Worm (Caenorhabditis elegans) whole organism, L3 larva: ENCODE results near the gene ptp-5.2.
A peak's percentile ranks its signal among the peaks of the same experiment; 100 is the strongest.

ENCODE experiments used
- R02D3.7 ChIP-seq: fragments of 150-350 bp; optimal IDR thresholded peaks from 2 replicates; lab custom pipeline; 2014; ENCODE audit warnings: missing biosample characterization, missing genetic modification characterization
- ZK546.5 ChIP-seq: sonication (generic microtip); optimal IDR thresholded peaks from 2 replicates; lab custom pipeline; 2017; ENCODE audit warnings: missing biosample characterization, missing genetic modification characterization
- aly-2 ChIP-seq: fragments of 150-350 bp; optimal IDR thresholded peaks from 2 replicates; lab custom pipeline; 2014; ENCODE audit warnings: missing biosample characterization, missing genetic modification characterization
- ama-1 ChIP-seq: fragments of 150-350 bp; optimal IDR thresholded peaks from 2 replicates; lab custom pipeline; 2018
- ceh-16 ChIP-seq: sonication (generic microtip); optimal IDR thresholded peaks from 2 replicates; lab custom pipeline; 2017; ENCODE audit warnings: missing biosample characterization, missing genetic modification characterization
- ceh-28 ChIP-seq: fragments of 150-350 bp; optimal IDR thresholded peaks from 2 replicates; lab custom pipeline; 2014; ENCODE audit warnings: missing biosample characterization, missing genetic modification reagents, missing genetic modification characterization
- ceh-82 ChIP-seq: fragments of 150-350 bp; optimal IDR thresholded peaks from 2 replicates; lab custom pipeline; 2014; ENCODE audit warnings: missing biosample characterization, missing genetic modification characterization
- ceh-9 ChIP-seq: sonication (generic microtip); optimal IDR thresholded peaks from 2 replicates; lab custom pipeline; 2018; ENCODE audit warnings: missing biosample characterization, missing genetic modification characterization
- daf-12 ChIP-seq: fragments of 150-350 bp; optimal IDR thresholded peaks from 2 replicates; lab custom pipeline; 2014; ENCODE audit warnings: missing biosample characterization, missing genetic modification reagents, missing genetic modification characterization
- egl-27 ChIP-seq: sonication (generic microtip); optimal IDR thresholded peaks from 4 replicates; lab custom pipeline; 2017; ENCODE audit warnings: missing biosample characterization, missing genetic modification reagents, missing genetic modification characterization
- egl-5 ChIP-seq: fragments of 150-350 bp; optimal IDR thresholded peaks from 2 replicates; lab custom pipeline; 2017; ENCODE audit warnings: missing biosample characterization, missing genetic modification reagents, missing genetic modification characterization, inconsistent platforms
- elt-1 ChIP-seq: fragments of 150-350 bp; optimal IDR thresholded peaks from 2 replicates; lab custom pipeline; 2014; ENCODE audit warnings: missing biosample characterization, missing genetic modification characterization
- elt-2 ChIP-seq: sonication (generic microtip); optimal IDR thresholded peaks from 2 replicates; lab custom pipeline; 2016; ENCODE audit warnings: missing genetic modification reagents, mild to moderate bottlenecking, missing genetic modification characterization, missing compliant biosample characterization
- elt-3 ChIP-seq, 3 experiments: fragments of 150-350 bp in 1 of 3; sonication (generic microtip) in 2 of 3; optimal IDR thresholded peaks; 2 replicates in 2 of 3; 4 replicates in 1 of 3; lab custom pipeline; 2014 to 2017; ENCODE audit warnings: missing biosample characterization in 3 of 3, missing genetic modification characterization in 3 of 3
- eor-1 ChIP-seq, 2 experiments: fragments of 150-350 bp; optimal IDR thresholded peaks; 2 replicates each; lab custom pipeline; 2014 to 2018; ENCODE audit warnings: missing biosample characterization in 2 of 2, missing genetic modification characterization in 2 of 2
- fkh-10 ChIP-seq: sonication (generic microtip); optimal IDR thresholded peaks from 2 replicates; lab custom pipeline; 2017; ENCODE audit warnings: missing biosample characterization, missing genetic modification reagents, missing genetic modification characterization
- fkh-2 ChIP-seq: fragments of 150-350 bp; optimal IDR thresholded peaks from 2 replicates; lab custom pipeline; 2014; ENCODE audit warnings: missing biosample characterization, missing genetic modification reagents, missing genetic modification characterization
- fos-1 ChIP-seq: fragments of 150-350 bp; optimal IDR thresholded peaks from 2 replicates; lab custom pipeline; 2014; ENCODE audit warnings: missing biosample characterization, missing genetic modification characterization
- hmg-11 ChIP-seq: sonication (generic microtip); optimal IDR thresholded peaks from 2 replicates; lab custom pipeline; 2016; ENCODE audit warnings: missing genetic modification characterization, missing compliant biosample characterization
- jun-1 ChIP-seq: fragments of 150-350 bp; optimal IDR thresholded peaks from 2 replicates; lab custom pipeline; 2014; ENCODE audit warnings: missing biosample characterization, missing genetic modification reagents, missing genetic modification characterization
- lin-15B ChIP-seq: fragments of 150-350 bp; optimal IDR thresholded peaks from 2 replicates; lab custom pipeline; 2014; ENCODE audit warnings: missing biosample characterization, missing genetic modification characterization
- lin-39 ChIP-seq: fragments of 150-350 bp; optimal IDR thresholded peaks from 2 replicates; lab custom pipeline; 2018; ENCODE audit warnings: missing biosample characterization, missing genetic modification reagents, missing genetic modification characterization
- lsy-12 ChIP-seq: sonication (generic microtip); optimal IDR thresholded peaks from 2 replicates; lab custom pipeline; 2016; ENCODE audit warnings: mild to moderate bottlenecking, missing genetic modification characterization, missing compliant biosample characterization
- mdl-1 ChIP-seq: fragments of 150-350 bp; optimal IDR thresholded peaks from 2 replicates; lab custom pipeline; 2014; ENCODE audit warnings: missing biosample characterization, missing genetic modification characterization
- mml-1 ChIP-seq: fragments of 150-350 bp; sonication (generic microtip); optimal IDR thresholded peaks from 3 replicates; lab custom pipeline; 2014; ENCODE audit warnings: missing biosample characterization, missing genetic modification characterization
- nfya-1 ChIP-seq: sonication (generic microtip); optimal IDR thresholded peaks from 2 replicates; lab custom pipeline; 2017; ENCODE audit warnings: missing genetic modification characterization, mild to moderate bottlenecking, missing compliant biosample characterization, antibody characterized with exemption, moderate library complexity; ENCODE audit not compliant: insufficient read depth
- nhr-11 ChIP-seq: fragments of 150-350 bp; optimal IDR thresholded peaks from 2 replicates; lab custom pipeline; 2014; ENCODE audit warnings: missing biosample characterization, missing genetic modification characterization
- nhr-12 ChIP-seq: fragments of 150-350 bp; optimal IDR thresholded peaks from 2 replicates; lab custom pipeline; 2014; ENCODE audit warnings: missing biosample characterization, missing genetic modification characterization
- nhr-23 ChIP-seq: fragments of 150-350 bp; optimal IDR thresholded peaks from 2 replicates; lab custom pipeline; 2014; ENCODE audit warnings: missing biosample characterization, missing genetic modification reagents, missing genetic modification characterization
- nhr-237 ChIP-seq: fragments of 150-350 bp; optimal IDR thresholded peaks from 2 replicates; lab custom pipeline; 2014; ENCODE audit warnings: missing biosample characterization, missing genetic modification characterization
- nhr-25 ChIP-seq: sonication (generic microtip); optimal IDR thresholded peaks from 2 replicates; lab custom pipeline; 2017; ENCODE audit warnings: missing biosample characterization, missing genetic modification characterization
- nhr-28 ChIP-seq: fragments of 150-350 bp; optimal IDR thresholded peaks from 2 replicates; lab custom pipeline; 2014; ENCODE audit warnings: missing biosample characterization, missing genetic modification characterization
- nhr-43 ChIP-seq: sonication (generic microtip); optimal IDR thresholded peaks from 2 replicates; lab custom pipeline; 2016; ENCODE audit warnings: mild to moderate bottlenecking, missing genetic modification characterization, missing compliant biosample characterization; ENCODE audit not compliant: poor library complexity, severe bottlenecking
- nhr-67 ChIP-seq: fragments of 150-350 bp; optimal IDR thresholded peaks from 2 replicates; lab custom pipeline; 2014; ENCODE audit warnings: missing biosample characterization, missing genetic modification characterization
- nhr-76 ChIP-seq: fragments of 150-350 bp; sonication (generic microtip); optimal IDR thresholded peaks from 5 replicates; lab custom pipeline; 2014; ENCODE audit warnings: missing biosample characterization, missing genetic modification characterization
- nhr-77 ChIP-seq: fragments of 150-350 bp; optimal IDR thresholded peaks from 2 replicates; lab custom pipeline; 2014; ENCODE audit warnings: missing biosample characterization, missing genetic modification characterization
- pha-4 ChIP-seq: fragments of 150-350 bp; optimal IDR thresholded peaks from 2 replicates; lab custom pipeline; 2014; ENCODE audit warnings: missing biosample characterization, missing genetic modification reagents, missing genetic modification characterization
- pqm-1 ChIP-seq: fragments of 150-350 bp; optimal IDR thresholded peaks from 2 replicates; lab custom pipeline; 2017; ENCODE audit warnings: missing biosample characterization, missing genetic modification characterization, inconsistent platforms
- sea-2 ChIP-seq: fragments of 150-350 bp; sonication (generic microtip); optimal IDR thresholded peaks from 4 replicates; lab custom pipeline; 2014; ENCODE audit warnings: missing biosample characterization, missing genetic modification reagents, missing genetic modification characterization
- skn-1 ChIP-seq: fragments of 150-350 bp; optimal IDR thresholded peaks from 2 replicates; lab custom pipeline; 2014; ENCODE audit warnings: missing biosample characterization, missing genetic modification characterization
- snpc-4 ChIP-seq: fragments of 150-350 bp; optimal IDR thresholded peaks from 2 replicates; lab custom pipeline; 2014; ENCODE audit warnings: missing biosample characterization, missing genetic modification characterization
- tbx-2 ChIP-seq: sonication (generic microtip); optimal IDR thresholded peaks from 2 replicates; lab custom pipeline; 2016; ENCODE audit warnings: mild to moderate bottlenecking, missing genetic modification characterization, missing compliant biosample characterization
- unc-39 ChIP-seq: sonication (generic microtip); optimal IDR thresholded peaks from 4 replicates; lab custom pipeline; 2017; ENCODE audit warnings: missing biosample characterization, missing genetic modification characterization
- unc-62 ChIP-seq: fragments of 150-350 bp; sonication (generic microtip); optimal IDR thresholded peaks from 4 replicates; lab custom pipeline; 2014; ENCODE audit warnings: missing biosample characterization, missing genetic modification reagents, missing genetic modification characterization
- zag-1 ChIP-seq: fragments of 150-350 bp; optimal IDR thresholded peaks from 2 replicates; lab custom pipeline; 2014; ENCODE audit warnings: missing biosample characterization, missing genetic modification characterization
- ztf-11 ChIP-seq: fragments of 150-350 bp; optimal IDR thresholded peaks from 2 replicates; lab custom pipeline; 2014; ENCODE audit warnings: missing biosample characterization, missing genetic modification characterization
- ztf-4 ChIP-seq: fragments of 150-350 bp; optimal IDR thresholded peaks from 2 replicates; lab custom pipeline; 2014; ENCODE audit warnings: missing biosample characterization, missing genetic modification characterization

The ptp-5.2 gene

ce11 chrIV:14767693-14768251 lies 7.0 kb upstream of the ptp-5.2 start, which contains the start of the genes mrps-7 and Y57G11C.3:
TSS of gene mrps-7 (minus strand) at chrIV:14767730.
TSS of gene Y57G11C.3 (plus strand) at chrIV:14768201.
- TF ChIP-seq ceh-82 (tag; lab: Kevin White, UChicago) (peak; percentile 84), hmg-11 (peak; percentile 82), pha-4 (tag; lab: Kevin White, UChicago) (peak; percentile 96), nhr-43 (peak; percentile 86), nhr-12 (no peak), snpc-4 (tag; lab: Kevin White, UChicago) (peak; percentile 84), sea-2 (GFP tag; lab: Kevin White, UChicago) (no peak), nhr-77 (tag; lab: Kevin White, UChicago) (peak; percentile 59), skn-1 (peak; percentile 93), nhr-11 (tag; lab: Kevin White, UChicago) (peak; percentile 68), ama-1 (lab: Kevin White, UChicago) (peak; percentile 64), nhr-237 (no peak), mdl-1 (tag; lab: Kevin White, UChicago) (no peak), ceh-9 (tag; lab: Kevin White, UChicago) (no peak), tbx-2 (peak; percentile 60), daf-12 (tag; lab: Kevin White, UChicago) (no peak), elt-1 (tag; lab: Kevin White, UChicago) (peak; percentile 68), lin-39 (peak; percentile 87), elt-3 (tag; optimal IDR thresholded peaks at IDR 0.05; lab: Kevin White, UChicago) (no peak), nhr-25 (tag; lab: Kevin White, UChicago) (peak; percentile 93), elt-2 (tag; lab: Kevin White, UChicago) (peak; percentile 60), lin-15B (tag; lab: Kevin White, UChicago) (peak; percentile 98), fkh-10 (peak; percentile 45), ztf-4 (tag; lab: Kevin White, UChicago) (peak; percentile 1), jun-1 (tag; lab: Kevin White, UChicago) (peak; percentile 72), pqm-1 (tag; lab: Kevin White, UChicago) (peak; percentile 88), nhr-28 (tag; lab: Kevin White, UChicago) (no peak), zag-1 (tag; lab: Kevin White, UChicago) (no peak), eor-1 (tag; optimal IDR thresholded peaks at IDR 0.05; lab: Kevin White, UChicago) (peak in 1 of 2 experiments; percentile 38), nhr-23 (tag; lab: Kevin White, UChicago) (peak; percentile 94), ZK546.5 (tag; lab: Kevin White, UChicago) (peak; percentile 7), ceh-16 (tag; lab: Kevin White, UChicago) (no peak), unc-39 (tag; lab: Kevin White, UChicago) (no peak), egl-5 (peak; percentile 95), egl-27 (tag; lab: Kevin White, UChicago) (peak; percentile 15), nhr-67 (tag; lab: Kevin White, UChicago) (no peak), fos-1 (no peak), nfya-1 (tag; lab: Kevin White, UChicago) (peak; percentile 94), aly-2 (tag; lab: Kevin White, UChicago) (peak; percentile 12), ceh-28 (tag; lab: Kevin White, UChicago) (peak; percentile 80), fkh-2 (tag; lab: Kevin White, UChicago) (no peak), R02D3.7 (tag; lab: Kevin White, UChicago) (peak; percentile 98), mml-1 (tag; lab: Kevin White, UChicago) (no peak), nhr-76 (tag; lab: Kevin White, UChicago) (no peak), unc-62 (peak; percentile 62), ztf-11 (tag; lab: Kevin White, UChicago) (no peak), lsy-12 (tag; lab: Kevin White, UChicago) (peak; percentile 82)
